Worm (Caenorhabditis elegans) whole organism, late embryonic: Measurements from ENCODE around the gene F14D7.18.

Experiments used
- dve-1 ChIP-seq: sonication (generic microtip); optimal IDR thresholded peaks from 2 replicates; lab custom pipeline; 2017; ENCODE audit warnings: antibody characterized with exemption, mild to moderate bottlenecking, missing genetic modification characterization, missing compliant biosample characterization
- pqm-1 ChIP-seq: sonication (generic microtip); optimal IDR thresholded peaks from 2 replicates; lab custom pipeline; 2016; ENCODE audit warnings: missing genetic modification characterization, missing compliant biosample characterization

DNA sequence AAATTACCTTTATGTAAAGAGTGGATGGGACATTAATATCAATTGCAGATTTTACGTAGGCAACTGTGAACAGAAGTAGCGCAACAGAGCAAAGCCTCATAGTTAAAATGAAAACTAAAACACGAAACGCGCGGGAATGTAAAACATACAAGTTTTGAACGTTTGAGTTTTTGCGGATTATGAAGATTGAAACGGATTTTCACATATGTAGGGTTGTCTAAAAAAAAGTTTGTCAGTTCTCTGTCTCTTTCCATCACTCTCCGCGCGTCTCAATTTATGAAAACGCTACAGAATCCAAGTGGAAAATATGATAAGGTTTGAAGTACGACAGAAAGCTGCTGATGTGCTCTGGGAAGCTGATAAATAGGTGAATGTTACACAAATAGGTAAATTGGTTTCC lies 43.8 kb downstream of the F14D7.18 start, which contains the start of gene K02E11.3:
- no peak for TF ChIP-seq dve-1
- no peak for TF ChIP-seq pqm-1 (tag; lab: Kevin White, UChicago)
